Fruit fly (Drosophila melanogaster): ENCODE results near the gene Ccp84Ae.

- no peak for TF ChIP-seq spab (GFP tag; optimal IDR thresholded peaks at IDR 0.05)
- no peak for TF ChIP-seq CG3919 (GFP tag; optimal IDR thresholded peaks at IDR 0.05)
- no peak for TF ChIP-seq OdsH (GFP tag; optimal IDR thresholded peaks at IDR 0.05)
- no peak for TF ChIP-seq Hr39 (GFP tag; optimal IDR thresholded peaks at IDR 0.05)
- TF ChIP-seq fkh (GFP tag; optimal IDR thresholded peaks at IDR 0.05), result no peak
- TF ChIP-seq CG10669 (GFP tag; optimal IDR thresholded peaks at IDR 0.05), result no peak
- TF ChIP-seq CG8319 (GFP tag; optimal IDR thresholded peaks at IDR 0.05), result no peak
- no peak for TF ChIP-seq Hr4 (GFP tag; optimal IDR thresholded peaks at IDR 0.05)
- TF ChIP-seq CG6276 (GFP tag; optimal IDR thresholded peaks at IDR 0.05), result no peak
- no peak for TF ChIP-seq Blimp-1 (GFP tag; optimal IDR thresholded peaks at IDR 0.05)
- no peak for TF ChIP-seq CG4318 (GFP tag; optimal IDR thresholded peaks at IDR 0.05)
Measured at dm6 chr3R:6657278-6658246, 34.0 kb downstream of the Ccp84Ae start, which contains the start of the genes CG1307 and twr.
